Worm (Caenorhabditis elegans): Measurements from ENCODE around the gene T28A8.2.

DNA sequence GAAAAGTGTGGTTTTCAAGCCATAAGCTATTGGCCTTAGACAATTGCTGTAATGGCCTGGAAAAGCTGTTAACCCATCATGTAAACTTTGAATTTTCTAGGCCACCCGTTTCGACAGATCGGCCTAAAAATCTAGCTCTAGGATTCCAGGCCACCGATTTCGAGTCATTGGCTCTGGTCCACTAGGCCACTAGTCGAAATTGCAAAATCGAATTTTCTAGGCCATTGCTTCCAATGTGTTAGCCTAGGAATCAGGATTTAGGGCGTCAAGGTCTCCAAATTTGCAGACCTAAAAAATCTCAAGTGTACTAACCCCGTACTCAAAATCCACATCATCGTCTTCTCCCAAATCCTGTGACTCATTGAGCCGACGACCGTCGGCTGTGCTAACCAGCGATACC is 15.3 kb upstream of the T28A8.2 start:
- no peak for TF ChIP-seq fax-1 (tag; optimal IDR thresholded peaks at IDR 0.05)
- TF ChIP-seq hlh-30 (tag; optimal IDR thresholded peaks at IDR 0.05; ENCODE audit: insufficient read depth) = no peak
- TF ChIP-seq tbx-2 (tag; optimal IDR thresholded peaks at IDR 0.05) = no peak
- no peak for TF ChIP-seq ceh-19 (GFP tag; optimal IDR thresholded peaks at IDR 0.05)
- TF ChIP-seq nhr-11 (tag; optimal IDR thresholded peaks at IDR 0.05) = no peak
- no peak for TF ChIP-seq ceh-14 (tag; optimal IDR thresholded peaks at IDR 0.05)
- no peak for TF ChIP-seq ceh-2 (tag; optimal IDR thresholded peaks at IDR 0.05)
- no peak for TF ChIP-seq fkh-10 (GFP tag; optimal IDR thresholded peaks at IDR 0.05)
- TF ChIP-seq unc-42 (tag; optimal IDR thresholded peaks at IDR 0.05) = no peak
- no peak for TF ChIP-seq che-1 (tag; optimal IDR thresholded peaks at IDR 0.05)
- no peak for TF ChIP-seq lin-11 (tag; optimal IDR thresholded peaks at IDR 0.05)

All from whole organism, late embryonic.